Fruit fly (Drosophila melanogaster) whole organism, prepupa: ENCODE measurements around the gene PolD1.

Experiments
- CG11762 ChIP-seq: fragments of 200-800 bp; sonication (Bioruptor generic); optimal IDR thresholded peaks from 3 replicates; lab custom pipeline; 2016; ENCODE audit warnings: missing biosample characterization, missing genetic modification characterization; ENCODE audit not compliant: insufficient read depth
- CG11902 ChIP-seq: fragments of 200-800 bp; sonication (Bioruptor generic); optimal IDR thresholded peaks from 3 replicates; lab custom pipeline; 2016; ENCODE audit warnings: missing biosample characterization, missing genetic modification characterization
- CG3032 ChIP-seq: fragments of 200-800 bp; optimal IDR thresholded peaks from 2 replicates; lab custom pipeline; 2019; ENCODE audit warnings: missing biosample characterization, mild to moderate bottlenecking, missing genetic modification characterization, moderate library complexity
- CG31627 ChIP-seq: fragments of 200-800 bp; sonication (Bioruptor generic); optimal IDR thresholded peaks from 3 replicates; lab custom pipeline; 2016; ENCODE audit warnings: missing biosample characterization, missing genetic modification characterization
- CG32006 ChIP-seq: fragments of 200-800 bp; sonication (Bioruptor generic); optimal IDR thresholded peaks from 3 replicates; lab custom pipeline; 2017; ENCODE audit warnings: missing biosample characterization, mild to moderate bottlenecking, missing genetic modification characterization
- CG34406 ChIP-seq: fragments of 200-800 bp; sonication (Bioruptor generic); optimal IDR thresholded peaks from 3 replicates; lab custom pipeline; 2016; ENCODE audit warnings: missing biosample characterization, missing genetic modification characterization
- CG4318 ChIP-seq: fragments of 200-800 bp; sonication (Bioruptor generic); optimal IDR thresholded peaks from 3 replicates; lab custom pipeline; 2017; ENCODE audit warnings: missing biosample characterization, mild to moderate bottlenecking, missing genetic modification characterization
- CG6163 ChIP-seq: fragments of 200-800 bp; sonication (Bioruptor generic); IDR thresholded peaks from 3 replicates; pipeline ENCODE4 v1.3.6; 2022; ENCODE audit warnings: missing biosample characterization, missing genetic modification characterization
- CG6276 ChIP-seq: fragments of 200-800 bp; sonication (Bioruptor generic); optimal IDR thresholded peaks from 2 replicates; lab custom pipeline; 2017; ENCODE audit warnings: missing biosample characterization, mild to moderate bottlenecking, missing genetic modification characterization
- CG6792 ChIP-seq: fragments of 200-800 bp; sonication (Bioruptor generic); optimal IDR thresholded peaks from 3 replicates; lab custom pipeline; 2016; ENCODE audit warnings: missing biosample characterization, missing genetic modification characterization
- CG6808 ChIP-seq: fragments of 200-800 bp; sonication (Bioruptor generic); optimal IDR thresholded peaks from 3 replicates; lab custom pipeline; 2017; ENCODE audit warnings: missing biosample characterization, missing genetic modification characterization, mild to moderate bottlenecking, moderate library complexity, missing genetic modification reagents
- CG6854 ChIP-seq: fragments of 200-800 bp; sonication (Bioruptor generic); optimal IDR thresholded peaks from 2 replicates; lab custom pipeline; 2017; ENCODE audit warnings: missing biosample characterization, mild to moderate bottlenecking, missing genetic modification characterization
- CG7368 ChIP-seq: fragments of 200-800 bp; sonication (Bioruptor generic); optimal IDR thresholded peaks from 3 replicates; lab custom pipeline; 2016; ENCODE audit warnings: missing biosample characterization, missing genetic modification characterization
- CG8119 ChIP-seq: fragments of 200-800 bp; sonication (Bioruptor generic); IDR thresholded peaks from 3 replicates; pipeline ENCODE4 v1.3.6; 2022; ENCODE audit warnings: missing biosample characterization, missing genetic modification characterization
- CG8319 ChIP-seq: fragments of 200-800 bp; sonication (Bioruptor generic); optimal IDR thresholded peaks from 3 replicates; lab custom pipeline; 2016; ENCODE audit warnings: missing biosample characterization, missing genetic modification characterization
- Eip78C ChIP-seq: fragments of 200-800 bp; sonication (Bioruptor generic); peaks from one replicate; lab custom pipeline; 2016; ENCODE audit warnings: missing biosample characterization, missing genetic modification characterization
- Eip93F ChIP-seq: fragments of 200-800 bp; sonication (Bioruptor generic); optimal IDR thresholded peaks from 2 replicates; lab custom pipeline; 2016; ENCODE audit warnings: missing biosample characterization, mild to moderate bottlenecking, missing genetic modification characterization
- Ets21C ChIP-seq: fragments of 200-800 bp; sonication (Bioruptor generic); optimal IDR thresholded peaks from 3 replicates; lab custom pipeline; 2016; ENCODE audit warnings: missing biosample characterization, missing genetic modification characterization
- Ets96B ChIP-seq: fragments of 200-800 bp; optimal IDR thresholded peaks from 2 replicates; lab custom pipeline; 2019; ENCODE audit warnings: missing biosample characterization, mild to moderate bottlenecking, missing genetic modification characterization, moderate library complexity
- Hr38 ChIP-seq: sonication (Bioruptor generic); optimal IDR thresholded peaks from 2 replicates; lab custom pipeline; 2016; ENCODE audit warnings: missing biosample characterization, missing genetic modification characterization
- Hr39 ChIP-seq: fragments of 200-800 bp; sonication (Bioruptor generic); optimal IDR thresholded peaks from 2 replicates; lab custom pipeline; 2016; ENCODE audit warnings: missing biosample characterization, missing genetic modification characterization
- Hr4 ChIP-seq: fragments of 200-800 bp; sonication (Bioruptor generic); optimal IDR thresholded peaks from 3 replicates; lab custom pipeline; 2016; ENCODE audit warnings: missing biosample characterization, missing genetic modification characterization
- Met ChIP-seq: fragments of 200-800 bp; sonication (Bioruptor generic); optimal IDR thresholded peaks from 3 replicates; lab custom pipeline; 2016; ENCODE audit warnings: missing biosample characterization, missing genetic modification characterization
- OdsH ChIP-seq: fragments of 200-800 bp; sonication (Bioruptor generic); optimal IDR thresholded peaks from 3 replicates; lab custom pipeline; 2016; ENCODE audit warnings: missing biosample characterization, missing genetic modification characterization
- Sox102F ChIP-seq: fragments of 200-800 bp; sonication (Bioruptor generic); optimal IDR thresholded peaks from 2 replicates; lab custom pipeline; 2016; ENCODE audit warnings: missing biosample characterization, mild to moderate bottlenecking, missing genetic modification characterization
- Sox14 ChIP-seq: fragments of 200-800 bp; sonication (Bioruptor generic); optimal IDR thresholded peaks from 3 replicates; lab custom pipeline; 2016; ENCODE audit warnings: missing biosample characterization, missing genetic modification characterization
- Sox15 ChIP-seq: fragments of 200-800 bp; sonication (Bioruptor generic); optimal IDR thresholded peaks from 3 replicates; lab custom pipeline; 2016; ENCODE audit warnings: missing biosample characterization, missing genetic modification characterization
- achi ChIP-seq: fragments of 200-800 bp; sonication (Bioruptor generic); optimal IDR thresholded peaks from 3 replicates; lab custom pipeline; 2016; ENCODE audit warnings: missing biosample characterization, missing genetic modification characterization
- acj6 ChIP-seq: fragments of 200-800 bp; sonication (Bioruptor generic); optimal IDR thresholded peaks from 3 replicates; lab custom pipeline; 2016; ENCODE audit warnings: missing biosample characterization, missing genetic modification characterization
- cyc ChIP-seq: fragments of 200-800 bp; sonication (Bioruptor generic); optimal IDR thresholded peaks from 3 replicates; lab custom pipeline; 2016; ENCODE audit warnings: missing biosample characterization, missing genetic modification characterization
- dac ChIP-seq: fragments of 200-800 bp; sonication (Bioruptor generic); optimal IDR thresholded peaks from 2 replicates; lab custom pipeline; 2017; ENCODE audit warnings: missing biosample characterization, mild to moderate bottlenecking, missing genetic modification characterization
- dsx ChIP-seq: fragments of 200-800 bp; optimal IDR thresholded peaks from 3 replicates; lab custom pipeline; 2019; ENCODE audit warnings: missing biosample characterization, mild to moderate bottlenecking, missing genetic modification characterization, moderate library complexity; ENCODE audit not compliant: poor library complexity, severe bottlenecking
- eg ChIP-seq: fragments of 200-800 bp; sonication (Bioruptor generic); IDR thresholded peaks from 3 replicates; pipeline ENCODE4 v1.3.6; 2022; ENCODE audit warnings: missing biosample characterization, missing genetic modification characterization
- esn ChIP-seq: fragments of 200-800 bp; sonication (Bioruptor generic); optimal IDR thresholded peaks from 2 replicates; lab custom pipeline; 2016; ENCODE audit warnings: missing biosample characterization, mild to moderate bottlenecking, missing genetic modification characterization, moderate library complexity
- fkh ChIP-seq: fragments of 200-800 bp; sonication (Bioruptor generic); optimal IDR thresholded peaks from 3 replicates; lab custom pipeline; 2017; ENCODE audit warnings: missing biosample characterization, mild to moderate bottlenecking, missing genetic modification characterization, moderate library complexity
- net ChIP-seq: fragments of 200-800 bp; sonication (Bioruptor generic); optimal IDR thresholded peaks from 3 replicates; lab custom pipeline; 2016; ENCODE audit warnings: missing biosample characterization, missing genetic modification characterization
- salr ChIP-seq, 2 experiments: fragments of 200-800 bp; sonication (Bioruptor generic); optimal IDR thresholded peaks; 3 replicates each; lab custom pipeline; 2016 to 2018; ENCODE audit warnings: missing biosample characterization in 2 of 2, missing genetic modification characterization in 2 of 2, mild to moderate bottlenecking in 1 of 2
- spab ChIP-seq: fragments of 200-800 bp; sonication (Bioruptor generic); optimal IDR thresholded peaks from 2 replicates; lab custom pipeline; 2017; ENCODE audit warnings: missing biosample characterization, mild to moderate bottlenecking, missing genetic modification characterization, missing genetic modification reagents
- svp ChIP-seq: fragments of 200-800 bp; sonication (Bioruptor generic); peaks from one replicate; lab custom pipeline; 2016; ENCODE audit warnings: missing biosample characterization, missing genetic modification characterization
- topi ChIP-seq: fragments of 200-800 bp; sonication (Bioruptor generic); optimal IDR thresholded peaks from 3 replicates; lab custom pipeline; 2016; ENCODE audit warnings: missing biosample characterization, missing genetic modification characterization
- vri ChIP-seq: fragments of 200-800 bp; sonication (Bioruptor generic); optimal IDR thresholded peaks from 3 replicates; lab custom pipeline; 2016; ENCODE audit warnings: missing biosample characterization, mild to moderate bottlenecking, missing genetic modification characterization

PolD1 gene

DNA sequence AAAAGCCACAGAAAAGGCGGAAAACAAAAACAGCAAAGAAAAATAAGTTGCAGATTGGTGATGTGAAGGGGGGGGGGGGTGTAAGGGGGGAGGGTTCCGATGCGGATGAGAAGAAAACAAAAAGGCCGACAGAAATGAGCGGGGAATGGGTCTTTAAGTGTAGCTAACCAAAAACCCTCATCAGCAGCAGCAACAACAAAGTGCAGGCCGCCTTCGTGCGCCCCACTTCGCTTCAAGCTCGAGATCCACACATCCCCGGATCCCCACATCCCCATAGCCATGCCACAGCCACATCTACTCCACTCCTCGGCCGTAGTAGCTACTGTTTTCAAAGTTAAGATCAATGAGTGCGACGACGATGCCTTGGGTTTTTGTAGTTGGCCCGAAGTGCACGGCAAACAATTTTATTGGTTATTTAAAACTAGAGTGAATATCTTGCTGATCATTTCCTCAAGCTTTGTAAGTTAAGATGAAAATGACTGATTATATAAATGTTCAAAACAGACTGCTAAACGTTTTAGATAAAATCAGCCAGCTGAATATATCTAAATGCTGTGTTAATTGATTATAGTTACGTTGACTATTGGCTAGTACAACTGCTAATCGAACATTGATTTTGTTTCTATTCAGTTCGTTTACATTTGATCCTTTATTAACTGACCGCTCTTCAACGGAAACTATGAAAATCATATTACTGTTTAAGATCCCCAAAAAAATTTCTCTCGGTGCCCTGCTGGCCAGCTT, 36.8 kb upstream of the PolD1 start (continued):
- TF ChIP-seq Hr38 (GFP tag; lab: Kevin White, UChicago) (no peak), achi (peak; percentile 55), Sox14 (GFP tag; lab: Kevin White, UChicago) (peak; percentile 62), cyc (GFP tag; lab: Kevin White, UChicago) (peak; percentile 58), CG6808 (GFP tag; lab: Kevin White, UChicago) (peak; percentile 65), CG34406 (GFP tag; lab: Kevin White, UChicago) (peak; percentile 43), Hr39 (peak; percentile 66), Met (GFP tag; lab: Kevin White, UChicago) (peak; percentile 77), CG6276 (peak; percentile 36), Sox15 (GFP tag; lab: Kevin White, UChicago) (peak; percentile 41), Ets96B (peak; percentile 60), vri (GFP tag; lab: Kevin White, UChicago) (peak; percentile 18), CG8119 (GFP tag; lab: Robert Waterston, UW) (peak; percentile 37; the same call in 2 of the 3 replicates), CG7368 (GFP tag; lab: Kevin White, UChicago) (peak; percentile 17), salr (GFP tag; optimal IDR thresholded peaks at IDR 0.05; lab: Kevin White, UChicago) (peak; percentile 1 to 60), CG11762 (GFP tag; lab: Kevin White, UChicago) (peak; percentile 16), CG3032 (tag; lab: Kevin White, UChicago) (peak; percentile 64), Sox102F (GFP tag; lab: Kevin White, UChicago) (peak; percentile 69), topi (GFP tag; lab: Kevin White, UChicago) (peak; percentile 70), dsx (GFP tag; lab: Kevin White, UChicago) (peak; percentile 33), net (GFP tag; lab: Kevin White, UChicago) (peak; percentile 45), CG6854 (GFP tag; lab: Kevin White, UChicago) (no peak), CG11902 (GFP tag; lab: Kevin White, UChicago) (peak; percentile 31), CG6792 (GFP tag; lab: Kevin White, UChicago) (peak; percentile 66), spab (peak; percentile 65), eg (no peak)

DNA sequence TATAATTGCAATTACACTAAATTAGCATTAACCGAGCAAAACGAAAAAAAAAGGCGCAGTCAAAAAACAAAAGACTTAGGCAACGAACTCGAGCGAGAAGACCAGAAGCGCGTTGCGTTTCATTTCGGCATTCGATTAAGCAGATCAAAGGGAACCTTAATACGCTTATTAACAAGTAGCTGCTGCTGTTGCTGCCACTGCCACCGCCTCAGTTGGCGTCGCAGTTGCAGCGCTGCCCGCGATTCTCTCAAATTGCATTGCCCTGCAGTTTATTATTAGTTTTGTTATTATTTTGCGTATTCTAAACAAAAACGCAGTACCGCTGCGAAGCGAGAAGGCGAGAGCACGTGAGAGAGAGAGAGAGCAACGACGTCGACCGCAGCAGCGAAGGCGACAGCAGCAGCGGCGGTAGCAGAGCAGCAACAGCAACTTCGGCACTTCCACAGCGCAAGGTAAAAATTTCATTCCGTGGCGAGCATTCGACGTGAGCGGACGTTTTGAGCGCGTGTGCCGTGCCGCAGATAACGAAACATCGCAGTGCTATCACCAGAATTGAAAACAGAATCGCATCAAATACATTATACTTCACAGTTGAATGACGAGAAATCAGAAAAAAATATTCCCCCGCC, 35.5 kb upstream of the PolD1 start, which contains the start of gene Notum:
TSS of gene Notum (plus strand) at position 461 of the 629 bp plus-strand sequence.
- TF ChIP-seq CG6276 = no peak
- TF ChIP-seq CG6854 (GFP tag; lab: Kevin White, UChicago) = peak; percentile 21
- TF ChIP-seq topi (GFP tag; lab: Kevin White, UChicago) = no peak
- no peak for TF ChIP-seq Sox15 (GFP tag; lab: Kevin White, UChicago)
- TF ChIP-seq esn (GFP tag; lab: Kevin White, UChicago) = no peak
- TF ChIP-seq CG34406 (GFP tag; lab: Kevin White, UChicago) = no peak
- TF ChIP-seq Eip78C (GFP tag; lab: Kevin White, UChicago) = peak; percentile 38
- TF ChIP-seq svp = no peak
- TF ChIP-seq, all 60 proteins: peak for 2

DNA sequence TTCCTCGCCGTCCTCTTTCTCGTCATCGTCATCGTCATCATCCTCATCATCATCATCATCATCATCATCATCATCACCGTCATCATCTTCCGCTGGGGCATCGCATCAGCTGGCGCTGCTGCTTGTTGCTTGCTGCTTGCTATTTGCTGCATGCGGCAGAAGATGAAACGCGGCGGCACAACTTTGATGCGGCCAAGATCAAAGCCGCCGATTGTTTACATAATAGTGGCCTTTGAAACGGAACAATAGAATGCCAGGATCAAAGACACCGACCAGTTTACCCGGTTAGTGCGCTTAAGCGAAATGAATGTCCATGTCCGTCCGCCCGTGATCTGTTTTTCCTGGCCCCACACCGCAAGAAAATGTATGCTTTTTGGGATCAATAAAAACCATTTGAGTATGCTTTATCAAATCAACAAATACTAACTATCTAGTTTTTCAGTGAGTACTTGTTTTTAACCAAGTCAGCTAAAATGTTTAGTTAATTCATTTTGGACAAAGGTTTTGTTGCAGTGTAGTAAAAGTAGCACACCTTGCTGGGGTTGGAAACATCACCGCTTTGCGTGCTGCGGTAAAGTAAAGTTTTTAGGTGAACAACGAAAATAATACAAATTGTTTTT, 33.6 kb upstream of the PolD1 start:
- TF ChIP-seq fkh (GFP tag; lab: Kevin White, UChicago) (no peak), CG8119 (GFP tag; lab: Robert Waterston, UW) (peak; percentile 48; the same call in 1 of the 3 replicates), Ets21C (GFP tag; lab: Kevin White, UChicago) (no peak), dac (GFP tag; lab: Kevin White, UChicago) (peak; percentile 23), Hr39 (peak; percentile 50), CG4318 (GFP tag; lab: Kevin White, UChicago) (peak; percentile 59), CG31627 (peak; percentile 51), acj6 (GFP tag; lab: Kevin White, UChicago) (peak; percentile 45), Eip78C (GFP tag; lab: Kevin White, UChicago) (peak; percentile 82), Sox102F (GFP tag; lab: Kevin White, UChicago) (peak; percentile 64), CG32006 (GFP tag; lab: Kevin White, UChicago) (peak; percentile 80), OdsH (GFP tag; lab: Kevin White, UChicago) (peak; percentile 59), dsx (GFP tag; lab: Kevin White, UChicago) (peak; percentile 32), topi (GFP tag; lab: Kevin White, UChicago) (peak; percentile 43), CG6854 (GFP tag; lab: Kevin White, UChicago) (no peak), Hr38 (GFP tag; lab: Kevin White, UChicago) (no peak), salr (GFP tag; optimal IDR thresholded peaks at IDR 0.05; lab: Kevin White, UChicago) (peak in 1 of 2 experiments; percentile 28), CG8319 (GFP tag; lab: Kevin White, UChicago) (peak; percentile 31), CG6808 (GFP tag; lab: Kevin White, UChicago) (no peak), Eip93F (GFP tag; lab: Kevin White, UChicago) (no peak), spab (peak; percentile 2), CG6163 (GFP tag; lab: Robert Waterston, UW) (peak; percentile 56; the same call in 2 of the 3 replicates), CG11902 (GFP tag; lab: Kevin White, UChicago) (no peak), CG34406 (GFP tag; lab: Kevin White, UChicago) (peak; percentile 26), Sox14 (GFP tag; lab: Kevin White, UChicago) (peak; percentile 42), Ets96B (peak; percentile 46), Hr4 (GFP tag; lab: Kevin White, UChicago) (peak; percentile 70)
